Worm (Caenorhabditis elegans) whole organism, young adult: ENCODE data around the gene F20B6.9.
A peak's percentile ranks its signal among the peaks of the same experiment; 100 is the strongest.

Experiments
- C06A6.2 ChIP-seq: fragments of 200-800 bp; sonication (Bioruptor generic); conservative IDR thresholded peaks from 2 replicates; pipeline ENCODE4 v1.3.6; 2022; ENCODE audit warnings: missing genetic modification characterization, missing compliant biosample characterization
- F49E8.2 ChIP-seq: sonication (generic microtip); optimal IDR thresholded peaks from 3 replicates; lab custom pipeline; 2017; ENCODE audit warnings: missing genetic modification characterization, mild to moderate bottlenecking, missing compliant biosample characterization, antibody characterized with exemption, moderate library complexity; ENCODE audit not compliant: insufficient read depth
- F55B11.4 ChIP-seq: sonication (generic microtip); optimal IDR thresholded peaks from 2 replicates; lab custom pipeline; 2016; ENCODE audit warnings: missing compliant biosample characterization, missing genetic modification characterization, borderline replicate concordance; ENCODE audit not compliant: insufficient read depth
- K11D2.4 ChIP-seq: fragments of 200-800 bp; sonication (Bioruptor generic); IDR thresholded peaks from 2 replicates; pipeline ENCODE4 v1.3.6; 2022; ENCODE audit warnings: missing genetic modification reagents, missing genetic modification characterization, missing compliant biosample characterization
- Y95B8A.8 ChIP-seq: fragments of 200-800 bp; sonication (Bioruptor generic); IDR thresholded peaks from 2 replicates; pipeline ENCODE4 v1.3.6; 2022; ENCODE audit warnings: missing genetic modification reagents, missing genetic modification characterization, missing compliant biosample characterization
- attf-3 ChIP-seq: fragments of 200-800 bp; sonication (Bioruptor generic); conservative IDR thresholded peaks from 2 replicates; pipeline ENCODE4 v1.3.6; 2022; ENCODE audit warnings: missing genetic modification reagents, missing genetic modification characterization, missing compliant biosample characterization
- bed-1 ChIP-seq: fragments of 200-800 bp; sonication (Bioruptor generic); IDR thresholded peaks from 2 replicates; pipeline ENCODE4 v1.3.6; 2022; ENCODE audit warnings: missing genetic modification reagents, missing genetic modification characterization, missing compliant biosample characterization
- cebp-1 ChIP-seq, 2 experiments: fragments of 200-800 bp in 1 of 2; sonication (Bioruptor generic) in 1 of 2; sonication (generic microtip) in 1 of 2; IDR thresholded peaks in 1 of 2; optimal IDR thresholded peaks in 1 of 2; 2 replicates each; pipeline versions ENCODE4 v1.3.6 to Lab custom; 2017 to 2022; ENCODE audit warnings: missing compliant biosample characterization in 2 of 2, missing genetic modification characterization in 2 of 2, mild to moderate bottlenecking in 1 of 2, missing genetic modification reagents in 1 of 2, moderate library complexity in 1 of 2
- ceh-79 ChIP-seq: sonication (generic microtip); optimal IDR thresholded peaks from 2 replicates; lab custom pipeline; 2017; ENCODE audit warnings: mild to moderate bottlenecking, missing genetic modification characterization, missing compliant biosample characterization
- dpl-1 ChIP-seq: fragments of 150-350 bp; optimal IDR thresholded peaks from 2 replicates; lab custom pipeline; 2014; ENCODE audit warnings: missing biosample characterization, missing genetic modification reagents, missing genetic modification characterization
- him-1 ChIP-seq: sonication (generic microtip); optimal IDR thresholded peaks from 2 replicates; lab custom pipeline; 2016; ENCODE audit warnings: missing genotype, missing genetic modification reagents, missing genetic modification characterization, missing compliant biosample characterization
- lin-35 ChIP-seq, 3 experiments: fragments of 150-350 bp in 2 of 3; sonication (generic microtip) in 1 of 3; optimal IDR thresholded peaks; 2 replicates each; lab custom pipeline; 2014 to 2018; ENCODE audit warnings: missing biosample characterization in 3 of 3, missing genetic modification characterization in 3 of 3, missing genetic modification reagents in 3 of 3
- mes-4 ChIP-seq: sonication (generic microtip); optimal IDR thresholded peaks from 2 replicates; lab custom pipeline; 2016; ENCODE audit warnings: missing genotype, missing genetic modification characterization, missing compliant biosample characterization
- mxl-1 ChIP-seq: sonication (generic microtip); optimal IDR thresholded peaks from 2 replicates; lab custom pipeline; 2016; ENCODE audit warnings: missing genetic modification characterization, missing compliant biosample characterization
- nfya-2 ChIP-seq: fragments of 200-800 bp; sonication (Bioruptor generic); IDR thresholded peaks from 2 replicates; pipeline ENCODE4 v1.3.6; 2022; ENCODE audit warnings: missing genetic modification reagents, missing genetic modification characterization, missing compliant biosample characterization
- nhr-27 ChIP-seq: fragments of 200-800 bp; sonication (Bioruptor generic); optimal IDR thresholded peaks from 2 replicates; lab custom pipeline; 2018; ENCODE audit warnings: mild to moderate bottlenecking, missing genetic modification characterization, moderate library complexity, missing compliant biosample characterization
- unc-62 ChIP-seq: fragments of 150-350 bp; optimal IDR thresholded peaks from 2 replicates; lab custom pipeline; 2014; ENCODE audit warnings: missing biosample characterization, missing genetic modification reagents, missing genetic modification characterization
- zim-3 ChIP-seq: sonication (generic microtip); optimal IDR thresholded peaks from 2 replicates; lab custom pipeline; 2017; ENCODE audit warnings: mild to moderate bottlenecking, missing genetic modification characterization, moderate library complexity, missing compliant biosample characterization
- ztf-25 ChIP-seq: fragments of 200-800 bp; sonication (Bioruptor generic); IDR thresholded peaks from 2 replicates; pipeline ENCODE4 v1.3.6; 2022; ENCODE audit warnings: missing genetic modification reagents, missing genetic modification characterization, missing compliant biosample characterization
- ztf-26 ChIP-seq: sonication (generic microtip); optimal IDR thresholded peaks from 2 replicates; lab custom pipeline; 2017; ENCODE audit warnings: missing genetic modification characterization, missing compliant biosample characterization

Gene F20B6.9

DNA sequence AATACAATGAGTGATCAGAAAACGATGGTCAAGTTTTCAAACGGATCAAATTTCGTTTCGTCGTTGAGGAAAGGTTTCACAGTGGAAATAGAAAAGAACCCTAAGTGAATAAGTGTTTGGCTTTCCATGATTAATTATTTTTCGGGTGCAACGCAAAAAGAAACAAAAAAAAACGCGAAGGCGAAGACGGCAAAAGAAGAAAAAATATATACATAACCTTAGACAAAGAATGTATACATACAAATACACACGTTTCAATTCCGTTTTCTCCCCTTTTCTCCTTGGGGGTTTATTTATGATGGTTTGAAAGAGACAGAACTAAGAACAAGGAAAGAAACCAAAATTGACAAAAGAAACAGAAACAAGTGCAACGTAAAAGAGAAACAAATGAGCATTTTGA is 45.3 kb downstream of the F20B6.9 start:
- TF ChIP-seq zim-3 (tag; lab: Kevin White, UChicago) (no peak), C06A6.2 (no peak), ztf-26 (no peak), F55B11.4 (tag; lab: Kevin White, UChicago) (no peak), F49E8.2 (tag; lab: Kevin White, UChicago) (no peak), unc-62 (no peak), K11D2.4 (GFP tag; lab: Robert Waterston, UW) (no peak), ceh-79 (no peak), mes-4 (tag; lab: Kevin White, UChicago) (no peak)

DNA sequence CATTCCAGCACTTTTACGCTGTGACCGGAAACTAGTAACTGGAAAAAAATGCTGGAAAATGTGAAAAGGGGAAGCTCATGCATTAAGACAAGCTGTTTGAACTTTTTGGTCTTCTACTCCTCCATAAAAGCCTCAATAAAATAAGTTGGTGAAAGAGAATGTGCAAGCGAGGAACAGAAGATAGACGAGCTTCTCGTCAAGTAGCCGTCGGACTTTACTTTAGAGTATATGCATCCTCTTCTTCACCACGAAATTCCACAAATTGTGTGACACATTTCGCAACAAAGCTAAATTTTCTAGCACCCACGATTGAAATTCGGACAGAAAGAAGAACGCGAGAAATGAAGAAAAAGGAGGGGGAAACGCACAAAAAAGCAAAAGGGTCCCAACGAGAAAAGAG is 47.4 kb downstream of the F20B6.9 start:
- TF ChIP-seq ztf-25 (GFP tag; lab: Robert Waterston, UW) (no peak), Y95B8A.8 (no peak), lin-35 (GFP tag; optimal IDR thresholded peaks at IDR 0.05; lab: Kevin White, UChicago) (no peak), him-1 (tag; lab: Kevin White, UChicago) (no peak), attf-3 (no peak), nfya-2 (GFP tag; lab: Robert Waterston, UW) (no peak)
- TF ChIP-seq, all 124 proteins: peak for 0

DNA sequence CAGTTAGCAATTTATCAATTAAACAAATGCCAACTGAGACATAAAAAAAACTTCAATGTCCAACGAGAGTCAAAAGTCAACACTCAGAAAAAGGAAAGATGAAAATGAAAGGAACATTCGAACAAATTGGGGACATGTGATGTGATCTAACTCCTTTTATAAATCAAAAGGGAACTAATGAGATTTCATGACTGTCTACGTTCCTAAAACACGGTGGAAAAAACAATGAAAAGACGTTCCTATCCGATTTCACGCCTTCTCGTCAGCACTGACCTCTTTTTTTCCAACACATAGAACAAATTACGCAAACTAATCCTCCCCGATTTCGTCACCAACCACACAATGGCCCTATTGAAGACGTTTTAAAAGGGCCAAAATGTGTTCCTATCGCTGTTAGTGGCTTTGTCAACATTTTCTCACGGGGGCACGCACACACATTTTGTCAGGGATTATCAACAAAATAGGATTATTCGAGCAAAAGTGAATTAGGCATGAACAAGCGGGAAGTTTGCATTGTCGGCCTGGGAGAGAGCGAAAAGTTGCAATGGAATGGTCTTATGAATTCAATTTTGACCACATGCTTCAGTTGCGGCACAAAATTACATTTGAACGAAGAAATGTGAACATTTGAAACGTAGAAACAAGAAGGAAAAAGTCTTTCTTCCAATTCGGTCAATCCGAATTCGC is 48.0 kb downstream of the F20B6.9 start:
- no peak for TF ChIP-seq cebp-1 (GFP tag; IDR thresholded peaks at IDR 0.05; lab: Robert Waterston, UW)
- peak; percentile 64 for TF ChIP-seq cebp-1 (tag; optimal IDR thresholded peaks at IDR 0.05; lab: Kevin White, UChicago)
- no peak for TF ChIP-seq mxl-1
- TF ChIP-seq ceh-79, result no peak

DNA sequence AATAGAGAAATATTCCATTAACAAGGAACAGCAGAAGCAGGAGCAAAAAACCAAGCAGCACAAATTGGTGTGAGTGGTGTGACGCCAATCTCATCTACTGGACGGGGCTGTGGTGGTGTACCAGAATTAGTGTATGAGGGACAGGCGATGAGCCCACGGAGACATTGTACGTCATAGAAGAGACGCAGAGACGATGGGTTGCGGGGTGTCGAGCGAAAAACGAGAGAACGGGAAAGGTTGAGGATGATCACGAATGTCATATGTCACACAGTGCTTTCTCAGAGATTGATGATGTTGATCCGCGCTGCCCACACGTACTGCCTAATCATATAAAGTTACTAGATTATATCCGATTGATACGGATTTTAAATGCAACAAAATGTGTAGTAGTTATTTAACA is 49.4 kb downstream of the F20B6.9 start:
- TF ChIP-seq cebp-1 (GFP tag; IDR thresholded peaks at IDR 0.05; lab: Robert Waterston, UW) (no peak), cebp-1 (tag; optimal IDR thresholded peaks at IDR 0.05; lab: Kevin White, UChicago) (peak; percentile 13), dpl-1 (GFP tag; lab: Kevin White, UChicago) (no peak)

DNA sequence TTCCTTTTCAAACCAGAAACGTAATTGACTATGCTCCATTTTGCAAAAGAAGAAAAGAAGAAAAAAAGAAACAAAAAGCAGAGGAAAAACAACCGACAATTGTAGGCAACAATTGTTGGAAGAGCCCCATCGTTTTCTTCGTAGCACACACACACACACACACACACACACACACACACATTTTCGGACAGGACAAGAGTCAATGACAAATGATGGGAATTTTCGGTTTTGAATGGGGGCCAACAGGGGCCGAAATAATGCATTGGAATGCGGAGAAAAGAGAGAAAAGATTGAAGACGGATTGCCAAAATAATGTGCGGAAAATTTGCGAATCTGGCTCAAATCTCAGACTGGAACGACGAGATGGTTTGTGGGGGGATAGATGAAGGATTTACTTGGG is 52.5 kb downstream of the F20B6.9 start:
- TF ChIP-seq nhr-27 (tag; lab: Kevin White, UChicago) (no peak), bed-1 (no peak), him-1 (tag; lab: Kevin White, UChicago) (no peak)
